Worm (Caenorhabditis elegans) whole organism, midembryonic: ENCODE results near the gene tomm-7.

Source experiments
- T22C8.4 ChIP-seq: fragments of 200-800 bp; sonication (Bioruptor generic); IDR thresholded peaks from 2 replicates; pipeline ENCODE4 v1.3.6; 2022; ENCODE audit warnings: missing genetic modification characterization, missing compliant biosample characterization
- cog-1 ChIP-seq: sonication (generic microtip); optimal IDR thresholded peaks from 2 replicates; lab custom pipeline; 2016; ENCODE audit warnings: missing genetic modification characterization, missing compliant biosample characterization
- flt-1 ChIP-seq: fragments of 200-800 bp; sonication (Bioruptor generic); IDR thresholded peaks from 2 replicates; pipeline ENCODE4 v1.3.6; 2022; ENCODE audit warnings: missing genetic modification characterization, missing compliant biosample characterization
- med-1 ChIP-seq: sonication (generic microtip); optimal IDR thresholded peaks from 2 replicates; lab custom pipeline; 2017; ENCODE audit warnings: missing genetic modification characterization, mild to moderate bottlenecking, missing compliant biosample characterization, antibody characterized with exemption, missing genetic modification reagents; ENCODE audit not compliant: insufficient read depth
- ref-1 ChIP-seq: fragments of 200-800 bp; sonication (Bioruptor generic); conservative IDR thresholded peaks from 2 replicates; pipeline ENCODE4 v1.3.6; 2022; ENCODE audit warnings: missing genetic modification reagents, missing genetic modification characterization, missing compliant biosample characterization

- TF ChIP-seq T22C8.4 (GFP tag; lab: Robert Waterston, UW): no peak
- no peak for TF ChIP-seq cog-1
- TF ChIP-seq med-1 (GFP tag; lab: Kevin White, UChicago): no peak
- TF ChIP-seq flt-1: no peak
- TF ChIP-seq ref-1: no peak
Measured at ce11 chrIII:7893224-7893623, 33.8 kb downstream of the tomm-7 start.
